Worm (Caenorhabditis elegans): Measurements from ENCODE around the gene C56C10.4.

ce11 chrII:6578378-6578777 is 4.5 kb upstream of the C56C10.4 start, which contains the start of gene sra-31:
- no peak for TF ChIP-seq cog-1 (tag; optimal IDR thresholded peaks at IDR 0.05)
- TF ChIP-seq ref-1 (GFP tag; conservative IDR thresholded peaks at IDR 0.05), result no peak
- no peak for TF ChIP-seq klf-2 (GFP tag; conservative IDR thresholded peaks at IDR 0.05)
- TF ChIP-seq flt-1 (GFP tag; IDR thresholded peaks at IDR 0.05), result no peak
- no peak for TF ChIP-seq T22C8.4 (GFP tag; IDR thresholded peaks at IDR 0.05)
- no peak for TF ChIP-seq ztf-29 (GFP tag; IDR thresholded peaks at IDR 0.05)
- no peak for TF ChIP-seq ztf-23 (GFP tag; IDR thresholded peaks at IDR 0.05)
- no peak for TF ChIP-seq med-1 (GFP tag; optimal IDR thresholded peaks at IDR 0.05; ENCODE audit: insufficient read depth)
- no peak for TF ChIP-seq tab-1 (GFP tag; IDR thresholded peaks at IDR 0.05)
